Fruit fly (Drosophila melanogaster): ENCODE measurements around the gene Snx6.

- TF ChIP-seq CG34406 (GFP tag; optimal IDR thresholded peaks at IDR 0.05) (no peak), salr (GFP tag; optimal IDR thresholded peaks at IDR 0.05) (no peak), Eip75B (GFP tag; optimal IDR thresholded peaks at IDR 0.05) (no peak), net (GFP tag; optimal IDR thresholded peaks at IDR 0.05) (no peak)
Measured at dm6 chr2L:8204366-8204765, 16.2 kb downstream of the Snx6 start.

Measured in whole organism, prepupa.